Worm (Caenorhabditis elegans) whole organism, midembryonic: ENCODE data around the gene Y54G2A.40.
"Not testable (repeated sequence)": the region's sequence is repeated elsewhere in the genome, so short reads cannot be mapped to it uniquely, and the experiment has no call there.

Experiments used
- T22C8.4 ChIP-seq: fragments of 200-800 bp; sonication (Bioruptor generic); IDR thresholded peaks from 2 replicates; pipeline ENCODE4 v1.3.6; 2022; ENCODE audit warnings: missing genetic modification characterization, missing compliant biosample characterization
- cog-1 ChIP-seq: sonication (generic microtip); optimal IDR thresholded peaks from 2 replicates; lab custom pipeline; 2016; ENCODE audit warnings: missing genetic modification characterization, missing compliant biosample characterization
- flt-1 ChIP-seq: fragments of 200-800 bp; sonication (Bioruptor generic); IDR thresholded peaks from 2 replicates; pipeline ENCODE4 v1.3.6; 2022; ENCODE audit warnings: missing genetic modification characterization, missing compliant biosample characterization
- klf-2 ChIP-seq: fragments of 200-800 bp; sonication (Bioruptor generic); conservative IDR thresholded peaks from 2 replicates; pipeline ENCODE4 v1.3.6; 2022; ENCODE audit warnings: missing genetic modification reagents, missing genetic modification characterization, missing compliant biosample characterization
- med-1 ChIP-seq: sonication (generic microtip); optimal IDR thresholded peaks from 2 replicates; lab custom pipeline; 2017; ENCODE audit warnings: missing genetic modification characterization, mild to moderate bottlenecking, missing compliant biosample characterization, antibody characterized with exemption, missing genetic modification reagents; ENCODE audit not compliant: insufficient read depth
- ref-1 ChIP-seq: fragments of 200-800 bp; sonication (Bioruptor generic); conservative IDR thresholded peaks from 2 replicates; pipeline ENCODE4 v1.3.6; 2022; ENCODE audit warnings: missing genetic modification reagents, missing genetic modification characterization, missing compliant biosample characterization
- tab-1 ChIP-seq: fragments of 200-800 bp; sonication (Bioruptor generic); IDR thresholded peaks from 2 replicates; pipeline ENCODE4 v1.3.6; 2022; ENCODE audit warnings: missing genetic modification characterization, missing compliant biosample characterization
- ztf-23 ChIP-seq: fragments of 200-800 bp; sonication (Bioruptor generic); IDR thresholded peaks from 2 replicates; pipeline ENCODE4 v1.3.6; 2022; ENCODE audit warnings: missing genetic modification reagents, missing genetic modification characterization, missing compliant biosample characterization
- ztf-29 ChIP-seq: fragments of 200-800 bp; sonication (Bioruptor generic); IDR thresholded peaks from 2 replicates; pipeline ENCODE4 v1.3.6; 2022; ENCODE audit warnings: missing genetic modification reagents, missing genetic modification characterization, missing compliant biosample characterization

Y54G2A.40 gene

ce11 chrIV:2891535-2892233, 45.4 kb downstream of the Y54G2A.40 start:
- TF ChIP-seq ztf-23 (GFP tag; lab: Robert Waterston, UW) (no peak), ref-1 (GFP tag; lab: Robert Waterston, UW) (no peak), klf-2 (GFP tag; lab: Robert Waterston, UW) (no peak), T22C8.4 (no peak), ztf-29 (no peak), flt-1 (GFP tag; lab: Robert Waterston, UW) (no peak), med-1 (GFP tag; lab: Kevin White, UChicago) (no peak), cog-1 (tag; lab: Kevin White, UChicago) (no peak), tab-1 (GFP tag; lab: Robert Waterston, UW) (no peak)

ce11 chrIV:2892395-2892786, 46.1 kb downstream of the Y54G2A.40 start, which contains the start of gene Y54G2A.18:
TSS of gene Y54G2A.18 (minus strand) at chrIV:2892495.
- TF ChIP-seq klf-2 (GFP tag; lab: Robert Waterston, UW) = no peak
- TF ChIP-seq ref-1 (GFP tag; lab: Robert Waterston, UW) = no peak
- no peak for TF ChIP-seq med-1 (GFP tag; lab: Kevin White, UChicago)
- no peak for TF ChIP-seq cog-1 (tag; lab: Kevin White, UChicago)
- no peak for TF ChIP-seq tab-1 (GFP tag; lab: Robert Waterston, UW)
- TF ChIP-seq T22C8.4 = no peak
- TF ChIP-seq ztf-29 = no peak
- no peak for TF ChIP-seq ztf-23 (GFP tag; lab: Robert Waterston, UW)
- no peak for TF ChIP-seq flt-1 (GFP tag; lab: Robert Waterston, UW)

ce11 chrIV:2892787-2893485, 46.7 kb downstream of the Y54G2A.40 start:
- no peak for TF ChIP-seq klf-2 (GFP tag; lab: Robert Waterston, UW)
- TF ChIP-seq tab-1 (GFP tag; lab: Robert Waterston, UW) = no peak
- no peak for TF ChIP-seq ref-1 (GFP tag; lab: Robert Waterston, UW)
- TF ChIP-seq cog-1 (tag; lab: Kevin White, UChicago) = no peak
- no peak for TF ChIP-seq ztf-23 (GFP tag; lab: Robert Waterston, UW)
- no peak for TF ChIP-seq ztf-29

- TF ChIP-seq ref-1 (GFP tag; lab: Robert Waterston, UW) = no peak
- no peak for TF ChIP-seq cog-1 (tag; lab: Kevin White, UChicago)
- TF ChIP-seq tab-1 (GFP tag; lab: Robert Waterston, UW) = no peak
- no peak for TF ChIP-seq ztf-23 (GFP tag; lab: Robert Waterston, UW)
- no peak for TF ChIP-seq med-1 (GFP tag; lab: Kevin White, UChicago)
- TF ChIP-seq ztf-29 = no peak
- TF ChIP-seq T22C8.4 = no peak
- no peak for TF ChIP-seq klf-2 (GFP tag; lab: Robert Waterston, UW)
- TF ChIP-seq flt-1 (GFP tag; lab: Robert Waterston, UW) = no peak
Measured at ce11 chrIV:2893486-2893842, 47.2 kb downstream of the Y54G2A.40 start.

ce11 chrIV:2894630-2895029, 48.4 kb downstream of the Y54G2A.40 start, which contains the start of gene Y54G2A.19:
TSS of gene Y54G2A.19 (minus strand) at chrIV:2894730.
- not testable (repeated sequence) for TF ChIP-seq tab-1 (GFP tag; lab: Robert Waterston, UW); cog-1 (tag; lab: Kevin White, UChicago); ztf-29

ce11 chrIV:2895986-2896660, 49.8 kb downstream of the Y54G2A.40 start:
- TF ChIP-seq cog-1 (tag; lab: Kevin White, UChicago) = peak; percentile 14

ce11 chrIV:2897644-2898160, 51.4 kb downstream of the Y54G2A.40 start, which contains the start of gene Y54G2A.36:
TSS of gene Y54G2A.36 (plus strand) at chrIV:2897694.
- TF ChIP-seq ref-1 (GFP tag; lab: Robert Waterston, UW) = no peak
- TF ChIP-seq med-1 (GFP tag; lab: Kevin White, UChicago) = no peak
- no peak for TF ChIP-seq T22C8.4
- TF ChIP-seq ztf-23 (GFP tag; lab: Robert Waterston, UW) = no peak
- TF ChIP-seq flt-1 (GFP tag; lab: Robert Waterston, UW) = no peak
- TF ChIP-seq ztf-29 = no peak
- no peak for TF ChIP-seq cog-1 (tag; lab: Kevin White, UChicago)
- no peak for TF ChIP-seq klf-2 (GFP tag; lab: Robert Waterston, UW)
- TF ChIP-seq tab-1 (GFP tag; lab: Robert Waterston, UW) = no peak
